Fruit fly (Drosophila melanogaster): ENCODE data around the gene CG33287.
A peak's percentile ranks its signal among the peaks of the same experiment; 100 is the strongest.

Gene CG33287

DNA sequence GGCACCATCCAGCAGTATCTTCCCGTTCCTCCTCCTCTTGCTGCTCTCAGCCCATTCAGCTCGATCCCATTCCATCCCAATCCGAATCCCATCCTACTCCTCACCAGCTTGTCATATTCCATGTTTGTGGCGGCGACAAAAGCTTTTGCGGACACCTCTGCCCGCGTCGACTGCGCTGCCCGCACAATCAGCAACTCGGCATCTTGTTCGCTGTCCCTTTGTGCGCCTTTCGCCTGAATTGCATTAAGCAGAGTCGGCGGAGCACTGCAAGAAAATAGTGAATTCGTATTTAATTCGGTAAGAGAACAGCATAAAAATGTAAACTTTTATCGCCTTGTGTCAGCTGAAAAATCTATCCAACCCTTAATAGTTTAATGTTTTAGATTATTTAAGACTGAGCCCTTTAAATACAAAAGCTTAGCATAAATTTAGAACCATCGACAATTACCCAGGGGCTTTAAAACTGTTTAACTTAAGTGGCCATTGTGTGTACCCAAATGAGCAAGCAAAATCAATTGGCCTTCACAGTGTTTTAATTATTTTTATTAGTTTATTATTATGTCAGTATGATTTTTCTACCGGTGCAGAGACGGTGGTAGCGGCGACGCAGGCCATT lies 19.8 kb downstream of the CG33287 start:
- TF ChIP-seq CG8159 (tag; optimal IDR thresholded peaks at IDR 0.05) (peak; percentile 98), gl (tag; optimal IDR thresholded peaks at IDR 0.05) (peak; percentile 77), CG34367 (tag; optimal IDR thresholded peaks at IDR 0.05) (peak; percentile 94), CG13204 (GFP tag; optimal IDR thresholded peaks at IDR 0.05) (peak; percentile 60), Pif1B (GFP tag; optimal IDR thresholded peaks at IDR 0.05) (peak; percentile 94), fd96Ca (GFP tag; IDR thresholded peaks at IDR 0.05) (peak; percentile 82), CG4496 (GFP tag; IDR thresholded peaks at IDR 0.05) (peak; percentile 45; the same call in 2 of the 3 replicates), CG32121 (GFP tag; IDR thresholded peaks at IDR 0.05) (peak; percentile 40; the same call in 1 of the 2 replicates), CG9948 (tag; optimal IDR thresholded peaks at IDR 0.05) (peak; percentile 98), CG14655 (GFP tag; optimal IDR thresholded peaks at IDR 0.05) (peak; percentile 97), CG15710 (tag; optimal IDR thresholded peaks at IDR 0.05) (peak; percentile 97), EcR (GFP tag; optimal IDR thresholded peaks at IDR 0.05) (no peak), CG12605 (GFP tag; IDR thresholded peaks at IDR 0.05) (no peak; the same call in 1 of the 2 replicates), rn (GFP tag; IDR thresholded peaks at IDR 0.05) (peak; percentile 67), D1 (tag; optimal IDR thresholded peaks at IDR 0.05) (peak; percentile 93), CG17806 (tag; optimal IDR thresholded peaks at IDR 0.05) (peak; percentile 94), Pif1A (GFP tag; optimal IDR thresholded peaks at IDR 0.05) (peak; percentile 94), CG10348 (GFP tag; IDR thresholded peaks at IDR 0.05) (no peak), CG8301 (tag; optimal IDR thresholded peaks at IDR 0.05) (peak; percentile 92), Snoo (tag; optimal IDR thresholded peaks at IDR 0.05) (peak; percentile 89), Ets98B (GFP tag; IDR thresholded peaks at IDR 0.05) (peak; percentile 13; the same call in 1 of the 2 replicates)

DNA sequence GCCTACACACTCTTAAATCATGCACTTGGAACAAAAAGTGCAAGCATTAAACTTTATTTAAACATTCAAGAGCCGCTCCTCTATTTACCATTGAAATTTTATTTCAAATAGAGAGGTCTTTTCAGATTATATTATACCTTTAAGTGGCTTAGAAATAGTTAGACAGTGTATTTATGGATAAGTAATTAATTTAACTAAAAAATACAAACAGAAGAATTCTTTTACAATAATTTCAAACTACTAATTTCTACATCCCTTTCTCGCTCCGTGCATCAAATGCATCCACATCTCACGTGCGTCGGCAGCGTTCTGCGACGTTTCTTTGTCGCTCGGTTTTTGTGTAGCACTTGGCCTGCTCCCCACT lies 20.3 kb downstream of the CG33287 start:
- TF ChIP-seq CG9948 (tag; optimal IDR thresholded peaks at IDR 0.05), result peak; percentile 99
- TF ChIP-seq Snoo (tag; optimal IDR thresholded peaks at IDR 0.05), result peak; percentile 94
- TF ChIP-seq Pif1B (GFP tag; optimal IDR thresholded peaks at IDR 0.05), result peak; percentile 92
- peak; percentile 90 for TF ChIP-seq CG4496 (GFP tag; IDR thresholded peaks at IDR 0.05)
- peak; percentile 93 for TF ChIP-seq Pif1A (GFP tag; optimal IDR thresholded peaks at IDR 0.05)
- TF ChIP-seq EcR (GFP tag; optimal IDR thresholded peaks at IDR 0.05), result no peak
- peak; percentile 63 for TF ChIP-seq Ets98B (GFP tag; IDR thresholded peaks at IDR 0.05)
- TF ChIP-seq fd96Ca (GFP tag; IDR thresholded peaks at IDR 0.05), result no peak
- TF ChIP-seq CG8159 (tag; optimal IDR thresholded peaks at IDR 0.05), result peak; percentile 99
- TF ChIP-seq CG8301 (tag; optimal IDR thresholded peaks at IDR 0.05), result peak; percentile 94
- TF ChIP-seq CG14655 (GFP tag; optimal IDR thresholded peaks at IDR 0.05), result peak; percentile 95
- TF ChIP-seq rn (GFP tag; IDR thresholded peaks at IDR 0.05), result peak; percentile 83
- peak; percentile 94 for TF ChIP-seq D1 (tag; optimal IDR thresholded peaks at IDR 0.05)
- peak; percentile 91 for TF ChIP-seq gl (tag; optimal IDR thresholded peaks at IDR 0.05)
- peak; percentile 97 for TF ChIP-seq CG34367 (tag; optimal IDR thresholded peaks at IDR 0.05)
- TF ChIP-seq CG10348 (GFP tag; IDR thresholded peaks at IDR 0.05), result peak; percentile 37; the same call in 1 of the 2 replicates
- peak; percentile 85 for TF ChIP-seq CG12605 (GFP tag; IDR thresholded peaks at IDR 0.05)
- TF ChIP-seq CG13204 (GFP tag; optimal IDR thresholded peaks at IDR 0.05), result peak; percentile 81
- TF ChIP-seq CG32121 (GFP tag; IDR thresholded peaks at IDR 0.05), result peak; percentile 80
- TF ChIP-seq CG15710 (tag; optimal IDR thresholded peaks at IDR 0.05), result peak; percentile 99
- TF ChIP-seq CG17806 (tag; optimal IDR thresholded peaks at IDR 0.05), result peak; percentile 98

dm6 chr3L:20949371-20950135 lies 20.9 kb downstream of the CG33287 start, which contains the start of gene fng:
Gene fng (minus strand): TSS chr3L:20949512.
- TF ChIP-seq CG13204 (GFP tag; optimal IDR thresholded peaks at IDR 0.05), result no peak
- no peak for TF ChIP-seq CG17806 (tag; optimal IDR thresholded peaks at IDR 0.05)
- TF ChIP-seq Pif1A (GFP tag; optimal IDR thresholded peaks at IDR 0.05), result peak; percentile 57
- 0 out of 3 replicates have a peak, but pooled peaks have one; percentile 27 for TF ChIP-seq fd96Ca (GFP tag; IDR thresholded peaks at IDR 0.05)
- no peak for TF ChIP-seq CG8301 (tag; optimal IDR thresholded peaks at IDR 0.05)
- TF ChIP-seq EcR (GFP tag; optimal IDR thresholded peaks at IDR 0.05), result no peak
- TF ChIP-seq CG14655 (GFP tag; optimal IDR thresholded peaks at IDR 0.05), result no peak
- TF ChIP-seq CG4496 (GFP tag; IDR thresholded peaks at IDR 0.05), result no peak
- peak; percentile 66; the same call in 1 of the 2 replicates for TF ChIP-seq Ets98B (GFP tag; IDR thresholded peaks at IDR 0.05)
- no peak for TF ChIP-seq CG8159 (tag; optimal IDR thresholded peaks at IDR 0.05)
- TF ChIP-seq Pif1B (GFP tag; optimal IDR thresholded peaks at IDR 0.05), result peak; percentile 34
- TF ChIP-seq gl (tag; optimal IDR thresholded peaks at IDR 0.05), result no peak
- TF ChIP-seq CG12605 (GFP tag; IDR thresholded peaks at IDR 0.05), result peak; percentile 66

- no peak for TF ChIP-seq CG12605 (GFP tag; IDR thresholded peaks at IDR 0.05)
Observed at dm6 chr3L:20948404-20948803, 22.1 kb downstream of the CG33287 start.

dm6 chr3L:20946944-20947343 lies 23.5 kb downstream of the CG33287 start:
- TF ChIP-seq gl (tag; optimal IDR thresholded peaks at IDR 0.05) (no peak), D1 (tag; optimal IDR thresholded peaks at IDR 0.05) (no peak), Ets98B (GFP tag; IDR thresholded peaks at IDR 0.05) (no peak), EcR (GFP tag; optimal IDR thresholded peaks at IDR 0.05) (no peak), CG34367 (tag; optimal IDR thresholded peaks at IDR 0.05) (no peak), CG8301 (tag; optimal IDR thresholded peaks at IDR 0.05) (no peak), CG8159 (tag; optimal IDR thresholded peaks at IDR 0.05) (no peak), fd96Ca (GFP tag; IDR thresholded peaks at IDR 0.05) (no peak), CG4496 (GFP tag; IDR thresholded peaks at IDR 0.05) (no peak), CG32121 (GFP tag; IDR thresholded peaks at IDR 0.05) (no peak), Pif1A (GFP tag; optimal IDR thresholded peaks at IDR 0.05) (no peak), CG9948 (tag; optimal IDR thresholded peaks at IDR 0.05) (no peak), CG17806 (tag; optimal IDR thresholded peaks at IDR 0.05) (no peak), CG12605 (GFP tag; IDR thresholded peaks at IDR 0.05) (no peak), Pif1B (GFP tag; optimal IDR thresholded peaks at IDR 0.05) (no peak), CG14655 (GFP tag; optimal IDR thresholded peaks at IDR 0.05) (no peak)

Measured in whole organism, pupa.